Fruit fly (Drosophila melanogaster): Measurements from ENCODE around the gene CG12531.
A peak's percentile ranks its signal among the peaks of the same experiment; 100 is the strongest.

Gene CG12531

dm6 chrX:19694792-19695558, 23.7 kb upstream of the CG12531 start, which contains the start of gene CG14229 (continued):
- TF ChIP-seq D19A (tag; optimal IDR thresholded peaks at IDR 0.05) (peak; percentile 75), CG30403 (GFP tag; optimal IDR thresholded peaks at IDR 0.05) (peak; percentile 23), CG9797 (GFP tag; optimal IDR thresholded peaks at IDR 0.05) (peak; percentile 35), NC2β (GFP tag; optimal IDR thresholded peaks at IDR 0.05) (no peak), CG13287 (GFP tag; IDR thresholded peaks at IDR 0.05; ENCODE audit: partially characterized antibody) (peak; percentile 27; the same call in 1 of the 2 replicates), CG1832 (GFP tag; optimal IDR thresholded peaks at IDR 0.05) (no peak), Bdp1 (GFP tag; optimal IDR thresholded peaks at IDR 0.05) (no peak), stwl (tag; optimal IDR thresholded peaks at IDR 0.05) (peak; percentile 22), row (GFP tag; IDR thresholded peaks at IDR 0.05) (peak; percentile 57), bsh (GFP tag; optimal IDR thresholded peaks at IDR 0.05) (peak in 1 of 2 experiments; percentile 11), lilli (GFP tag; optimal IDR thresholded peaks at IDR 0.05) (peak; percentile 26), zfh1 (GFP tag; IDR thresholded peaks at IDR 0.05) (peak; percentile 15; the same call in 1 of the 3 replicates), CG4730 (GFP tag; IDR thresholded peaks at IDR 0.05) (peak; percentile 40; the same call in 1 of the 2 replicates), MBD-R2 (GFP tag; IDR thresholded peaks at IDR 0.05) (peak; percentile 54), CG8089 (GFP tag; optimal IDR thresholded peaks at IDR 0.05) (no peak), CG13775 (GFP tag; optimal IDR thresholded peaks at IDR 0.05) (peak; percentile 3), CG10366 (GFP tag; IDR thresholded peaks at IDR 0.05) (peak; percentile 42), CG18619 (GFP tag; optimal IDR thresholded peaks at IDR 0.05) (no peak), CG32532 (GFP tag; IDR thresholded peaks at IDR 0.05) (peak; percentile 39; the same call in 1 of the 2 replicates), CG34376 (GFP tag; optimal IDR thresholded peaks at IDR 0.05) (no peak), al (GFP tag; IDR thresholded peaks at IDR 0.05) (peak; percentile 27; the same call in 1 of the 2 replicates), CG8765 (GFP tag; IDR thresholded peaks at IDR 0.05) (no peak), Med (GFP tag) (peak; percentile 48), MESR4 (GFP tag; optimal IDR thresholded peaks at IDR 0.05) (peak; percentile 30), Ada2b (GFP tag; IDR thresholded peaks at IDR 0.05) (peak; percentile 42; the same call in 1 of the 2 replicates), Ssrp (tag; optimal IDR thresholded peaks at IDR 0.05) (no peak), Dll (GFP tag; IDR thresholded peaks at IDR 0.05; ENCODE audit: partially characterized antibody) (0 out of 4 replicates have a peak, but pooled peaks have one; percentile 23), klu (GFP tag; IDR thresholded peaks at IDR 0.05) (no peak), Ptx1 (GFP tag; IDR thresholded peaks at IDR 0.05) (peak; percentile 52), CG14667 (GFP tag; IDR thresholded peaks at IDR 0.05) (0 out of 2 replicates have a peak, but pooled peaks have one; percentile 24), lab (GFP tag; optimal IDR thresholded peaks at IDR 0.05) (peak; percentile 4), CG14710 (tag; optimal IDR thresholded peaks at IDR 0.05) (peak; percentile 23), Chrac-16 (GFP tag; optimal IDR thresholded peaks at IDR 0.05) (no peak), gem (tag; optimal IDR thresholded peaks at IDR 0.05) (peak; percentile 38), CG2875 (GFP tag; optimal IDR thresholded peaks at IDR 0.05) (no peak), CG1792 (GFP tag; optimal IDR thresholded peaks at IDR 0.05) (no peak), insv (GFP tag; optimal IDR thresholded peaks at IDR 0.05) (no peak), CG18262 (tag; optimal IDR thresholded peaks at IDR 0.05) (peak; percentile 8), gfzf (GFP tag; optimal IDR thresholded peaks at IDR 0.05) (peak; percentile 69), ken (GFP tag; IDR thresholded peaks at IDR 0.05) (no peak), trh (GFP tag; optimal IDR thresholded peaks at IDR 0.05) (no peak), CG11504 (tag; optimal IDR thresholded peaks at IDR 0.05) (peak; percentile 23), Scr (GFP tag; IDR thresholded peaks at IDR 0.05; ENCODE audit: partially characterized antibody) (peak; percentile 37; the same call in 1 of the 2 replicates), CG4328 (GFP tag; optimal IDR thresholded peaks at IDR 0.05) (no peak), CG11695 (GFP tag; IDR thresholded peaks at IDR 0.05) (peak; percentile 53; the same call in 1 of the 3 replicates), Bgb (GFP tag; IDR thresholded peaks at IDR 0.05; ENCODE audit: partially characterized antibody) (no peak), Lim3 (GFP tag; IDR thresholded peaks at IDR 0.05) (no peak), lmd (GFP tag; IDR thresholded peaks at IDR 0.05) (peak; percentile 38; the same call in 1 of the 2 replicates)
